Worm (Caenorhabditis elegans) whole organism, L4/young adult: ENCODE measurements around the gene heri-1.

Experiments
- W03F9.2 ChIP-seq: fragments of 150-350 bp; optimal IDR thresholded peaks from 2 replicates; lab custom pipeline; 2014; ENCODE audit warnings: missing biosample characterization, missing genetic modification characterization
- dao-5 ChIP-seq: sonication (generic microtip); optimal IDR thresholded peaks from 2 replicates; lab custom pipeline; 2016; ENCODE audit warnings: missing genotype, missing genetic modification characterization, moderate library complexity, missing compliant biosample characterization
- him-1 ChIP-seq: sonication (generic microtip); optimal IDR thresholded peaks from 2 replicates; lab custom pipeline; 2016; ENCODE audit warnings: missing genotype, missing genetic modification reagents, missing genetic modification characterization, missing compliant biosample characterization

Gene heri-1

DNA sequence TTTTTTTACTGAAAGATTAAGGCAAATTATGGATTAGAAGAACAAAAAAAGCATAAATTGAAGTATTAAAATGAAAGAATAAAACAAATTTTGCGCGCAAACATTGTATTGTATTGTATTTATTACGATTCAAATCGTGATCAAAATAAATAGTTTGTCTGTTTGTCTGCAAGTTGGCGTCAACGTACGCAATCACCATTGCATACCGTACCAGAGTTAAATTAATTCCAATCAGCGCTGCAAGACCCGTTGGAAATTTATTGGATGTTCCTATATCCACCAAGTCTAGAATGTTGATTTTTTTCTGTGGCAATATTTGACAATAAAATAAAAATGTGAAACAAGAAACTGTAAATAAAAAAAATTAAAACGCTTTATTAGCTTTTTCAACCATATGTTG lies at the start of gene heri-1:
Gene heri-1, minus strand, starts transcription at position 8 of the 400 bp plus-strand sequence.
- no peak for TF ChIP-seq dao-5 (tag; lab: Kevin White, UChicago)
- TF ChIP-seq W03F9.2 (tag; lab: Kevin White, UChicago) = no peak
- no peak for TF ChIP-seq him-1 (tag; lab: Kevin White, UChicago)

DNA sequence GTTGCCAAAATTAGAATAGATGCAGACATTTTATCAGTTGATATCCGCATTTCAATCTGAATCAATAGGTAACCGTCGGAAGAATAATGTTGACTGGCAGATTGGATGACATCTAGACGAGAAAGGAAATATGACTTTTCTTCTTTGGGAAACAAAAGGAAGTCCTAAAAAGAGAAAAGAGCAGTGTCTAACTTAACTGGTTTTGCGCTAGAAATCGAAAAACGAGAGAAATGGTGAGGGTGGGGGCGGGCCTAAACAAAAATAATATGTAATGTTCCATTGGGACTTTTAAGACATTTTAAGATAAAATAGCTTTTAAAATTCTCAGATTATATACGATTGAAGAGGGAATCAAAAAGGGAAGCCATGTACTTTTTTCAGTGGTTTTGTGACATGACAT lies 48.0 kb upstream of the heri-1 start, which contains the start of gene exp-1:
Gene exp-1, minus strand, starts transcription at position 101 of the 400 bp plus-strand sequence.
- TF ChIP-seq dao-5 (tag; lab: Kevin White, UChicago) (no peak), W03F9.2 (tag; lab: Kevin White, UChicago) (no peak), him-1 (tag; lab: Kevin White, UChicago) (no peak)

DNA sequence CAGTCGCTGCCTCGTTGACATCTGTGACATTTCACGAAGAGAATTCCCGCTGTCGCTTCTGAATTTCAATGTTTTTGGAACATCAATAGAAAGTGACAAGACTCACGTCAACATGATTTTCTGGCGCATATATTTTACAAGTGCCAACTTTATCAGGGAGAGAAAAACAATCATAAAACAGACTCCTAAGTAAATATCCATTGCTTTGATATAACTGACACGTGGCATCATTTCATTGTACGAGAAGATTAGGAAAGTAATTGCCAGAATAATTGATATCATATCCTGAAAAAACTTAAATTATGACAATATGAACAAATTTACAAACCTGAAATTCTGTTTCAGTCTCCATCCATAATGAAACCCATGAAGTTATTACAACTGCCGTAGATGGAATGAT lies 45.1 kb upstream of the heri-1 start:
- TF ChIP-seq him-1 (tag; lab: Kevin White, UChicago) (no peak), dao-5 (tag; lab: Kevin White, UChicago) (no peak), W03F9.2 (tag; lab: Kevin White, UChicago) (no peak)

DNA sequence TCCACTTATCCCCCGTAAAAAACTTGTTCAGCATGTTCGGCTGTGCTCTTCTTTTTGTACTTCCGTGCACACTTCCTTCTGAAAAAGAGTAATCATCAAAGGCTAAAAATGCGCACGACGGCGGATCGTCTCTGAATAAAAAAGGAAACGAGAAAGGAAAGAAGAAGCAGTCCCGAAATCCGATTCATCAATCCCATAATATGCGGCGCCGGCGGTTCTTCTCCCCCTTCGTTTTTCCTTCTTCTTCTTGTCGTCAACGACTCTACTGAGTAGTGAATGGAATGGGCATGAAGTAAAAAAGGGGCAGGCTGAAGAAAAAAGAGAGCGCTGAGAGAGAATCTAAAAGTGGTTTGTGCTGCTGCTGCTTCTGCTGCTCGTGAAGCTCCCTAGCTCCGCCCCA lies 36.4 kb upstream of the heri-1 start:
- TF ChIP-seq dao-5 (tag; lab: Kevin White, UChicago) (no peak), him-1 (tag; lab: Kevin White, UChicago) (no peak), W03F9.2 (tag; lab: Kevin White, UChicago) (no peak)

DNA sequence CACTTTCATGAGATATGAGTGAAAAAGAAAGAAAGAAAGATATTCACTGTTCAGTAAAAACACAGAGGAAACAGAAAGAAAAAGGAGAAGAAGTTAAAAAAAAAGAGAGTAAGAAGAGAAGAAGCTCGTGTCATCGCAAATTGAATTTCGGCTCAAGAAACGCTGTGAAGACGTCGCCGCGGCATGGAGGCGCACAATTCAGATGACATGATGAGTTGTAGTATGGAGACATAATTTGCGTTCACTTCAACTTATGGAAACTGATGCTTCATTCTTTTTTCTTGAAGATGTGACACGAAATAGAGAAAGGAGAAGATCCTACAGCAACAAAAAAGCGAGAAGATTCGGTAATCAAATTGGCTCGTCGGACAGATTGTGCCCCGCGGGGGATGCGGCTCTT lies 35.4 kb upstream of the heri-1 start:
- no peak for TF ChIP-seq dao-5 (tag; lab: Kevin White, UChicago)
- no peak for TF ChIP-seq him-1 (tag; lab: Kevin White, UChicago)
- no peak for TF ChIP-seq W03F9.2 (tag; lab: Kevin White, UChicago)

DNA sequence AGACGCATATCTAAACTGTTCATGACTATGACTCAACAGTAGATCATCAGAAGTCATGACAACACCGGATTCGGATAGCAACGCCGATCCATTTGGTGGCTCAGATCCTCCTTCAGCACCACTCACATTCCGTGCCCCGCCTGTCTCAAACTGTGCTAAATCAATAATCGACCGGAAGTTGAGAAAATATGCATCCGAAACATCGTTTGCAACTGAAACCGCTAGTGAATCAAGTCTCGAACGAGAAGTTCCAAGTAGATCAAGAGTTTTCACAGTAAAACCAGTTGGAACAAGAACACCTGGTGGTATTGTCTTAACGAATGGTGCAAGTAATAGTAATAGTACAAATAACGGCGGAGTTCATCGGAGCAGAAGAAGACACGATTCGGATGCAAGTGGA lies 34.1 kb upstream of the heri-1 start:
- TF ChIP-seq W03F9.2 (tag; lab: Kevin White, UChicago) (no peak), dao-5 (tag; lab: Kevin White, UChicago) (no peak), him-1 (tag; lab: Kevin White, UChicago) (no peak)

- TF ChIP-seq W03F9.2 (tag; lab: Kevin White, UChicago) (no peak), dao-5 (tag; lab: Kevin White, UChicago) (no peak), him-1 (tag; lab: Kevin White, UChicago) (no peak)
These were observed 29.5 kb upstream of the heri-1 start for ce11 chrII:6142539-6142938.

DNA sequence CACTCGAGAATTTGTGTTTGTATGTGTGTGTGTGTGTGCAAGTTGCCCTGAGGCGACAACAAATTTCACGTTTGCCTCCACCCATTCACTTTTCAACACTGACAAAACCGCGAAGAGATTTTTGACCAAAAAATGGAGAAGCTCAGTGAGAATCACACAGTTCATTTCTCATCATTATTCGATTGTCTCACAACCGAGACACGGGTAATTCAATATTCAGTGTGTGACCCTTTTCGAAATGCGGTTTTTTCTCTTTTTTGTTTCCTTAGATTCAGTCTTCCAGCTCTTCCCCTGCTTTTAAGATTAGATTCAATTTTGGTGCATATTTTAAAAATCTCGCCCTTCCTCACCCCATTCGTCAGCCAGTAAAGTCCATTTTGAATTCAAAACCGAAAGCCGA lies 26.5 kb upstream of the heri-1 start:
- TF ChIP-seq dao-5 (tag; lab: Kevin White, UChicago) (no peak), him-1 (tag; lab: Kevin White, UChicago) (no peak), W03F9.2 (tag; lab: Kevin White, UChicago) (no peak)

- TF ChIP-seq him-1 (tag; lab: Kevin White, UChicago) = no peak
- TF ChIP-seq dao-5 (tag; lab: Kevin White, UChicago) = no peak
- no peak for TF ChIP-seq W03F9.2 (tag; lab: Kevin White, UChicago)
These were observed 25.1 kb upstream of the heri-1 start for ce11 chrII:6138138-6138537.

DNA sequence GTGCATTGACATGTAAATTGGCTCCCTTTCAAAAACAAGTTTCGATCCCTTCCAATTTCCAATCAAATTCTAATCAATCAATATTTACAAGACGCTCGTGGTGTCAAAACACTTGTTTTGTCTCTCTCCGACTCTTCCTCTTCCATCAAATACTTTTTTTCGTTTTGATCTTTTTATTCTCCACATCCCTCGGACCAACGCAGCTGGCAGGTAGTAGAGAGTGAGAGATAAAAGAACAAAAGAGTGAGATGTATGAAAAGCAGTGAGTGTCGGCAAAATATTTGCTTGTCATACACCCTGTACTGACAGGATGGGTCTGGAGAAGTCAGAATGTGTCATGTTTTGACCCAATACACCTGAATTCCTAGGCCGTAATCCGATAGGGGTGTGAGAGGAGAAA lies 23.7 kb upstream of the heri-1 start:
- TF ChIP-seq W03F9.2 (tag; lab: Kevin White, UChicago) (no peak), him-1 (tag; lab: Kevin White, UChicago) (no peak), dao-5 (tag; lab: Kevin White, UChicago) (no peak)

ce11 chrII:6135530-6135929 lies 22.5 kb upstream of the heri-1 start:
- TF ChIP-seq W03F9.2 (tag; lab: Kevin White, UChicago) = no peak
- no peak for TF ChIP-seq dao-5 (tag; lab: Kevin White, UChicago)
- TF ChIP-seq him-1 (tag; lab: Kevin White, UChicago) = no peak

DNA sequence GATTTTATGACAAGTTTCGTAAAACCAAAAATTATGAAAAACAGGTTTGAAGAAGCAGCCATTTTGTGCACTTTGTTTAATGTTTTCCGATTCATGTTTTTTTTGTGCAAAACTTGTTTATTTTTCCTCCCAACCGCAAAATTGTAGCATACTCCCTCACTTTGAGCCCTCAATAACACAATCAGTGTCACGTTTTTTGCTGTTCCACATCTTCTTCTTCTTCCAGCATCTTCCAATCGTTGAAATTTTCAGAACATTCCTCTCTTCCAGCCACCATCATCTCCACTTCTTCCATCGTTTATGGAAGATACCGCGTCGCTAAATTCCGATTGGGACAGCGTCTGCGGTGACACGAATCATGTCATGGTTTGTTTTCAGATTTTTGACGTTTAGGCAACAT lies 19.6 kb upstream of the heri-1 start, which contains the start of gene abts-3:
Gene abts-3, plus strand, starts transcription at position 301 of the 400 bp plus-strand sequence.
- TF ChIP-seq dao-5 (tag; lab: Kevin White, UChicago) = no peak
- no peak for TF ChIP-seq him-1 (tag; lab: Kevin White, UChicago)
- no peak for TF ChIP-seq W03F9.2 (tag; lab: Kevin White, UChicago)

DNA sequence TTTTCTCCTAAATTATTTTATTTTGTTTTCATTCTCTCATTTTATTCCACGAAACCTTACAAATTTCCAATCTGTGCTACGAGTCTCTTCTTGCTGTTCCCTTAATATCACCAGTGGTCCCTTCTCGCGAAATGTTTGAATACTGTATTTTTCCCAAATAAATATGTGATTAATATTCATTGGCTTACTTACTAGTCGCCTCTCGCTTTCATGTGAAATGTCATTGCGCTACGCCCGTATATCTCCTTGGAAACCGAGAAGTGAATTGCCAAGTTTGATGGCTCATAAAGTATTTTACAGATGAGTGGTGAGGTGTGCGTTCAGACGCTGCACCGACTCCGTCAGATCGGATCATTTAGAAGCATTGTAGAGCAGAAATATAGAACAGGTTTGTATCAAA lies 12.3 kb upstream of the heri-1 start, which contains the start of gene rars-2:
Gene rars-2, plus strand, starts transcription at position 301 of the 400 bp plus-strand sequence.
- TF ChIP-seq him-1 (tag; lab: Kevin White, UChicago) = no peak
- TF ChIP-seq dao-5 (tag; lab: Kevin White, UChicago) = no peak

DNA sequence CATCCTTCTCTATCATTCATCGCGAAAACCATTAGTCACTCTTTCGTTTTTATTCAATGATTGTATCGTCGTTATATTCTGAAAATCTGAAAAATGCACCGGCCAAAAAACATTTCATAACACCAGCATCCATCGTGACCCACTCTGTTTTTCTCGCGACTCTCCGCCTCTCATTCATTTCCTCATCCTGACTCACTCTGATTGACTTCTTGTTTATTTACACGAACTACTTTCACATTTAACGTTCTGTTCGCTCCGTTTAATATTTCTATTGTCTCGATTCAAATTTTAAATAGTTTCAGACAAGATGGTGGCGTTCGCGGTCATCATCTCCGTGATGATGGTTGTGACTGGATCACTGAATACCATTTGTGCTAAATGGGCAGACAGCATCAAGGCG lies 10.5 kb upstream of the heri-1 start, which contains the start of gene C29H12.2:
Gene C29H12.2, plus strand, starts transcription at position 297 of the 400 bp plus-strand sequence.
- TF ChIP-seq W03F9.2 (tag; lab: Kevin White, UChicago) = no peak
- TF ChIP-seq dao-5 (tag; lab: Kevin White, UChicago) = no peak
- no peak for TF ChIP-seq him-1 (tag; lab: Kevin White, UChicago)
